Worm (Caenorhabditis elegans) whole organism, late embryonic: ENCODE data around the gene ttbk-8.2.

Experiments
- C08G9.2 ChIP-seq: sonication (generic microtip); optimal IDR thresholded peaks from 2 replicates; lab custom pipeline; 2016; ENCODE audit warnings: mild to moderate bottlenecking, missing genetic modification characterization, moderate library complexity, missing compliant biosample characterization
- F13H6.1 ChIP-seq: sonication (generic microtip); optimal IDR thresholded peaks from 2 replicates; lab custom pipeline; 2016; ENCODE audit warnings: missing genetic modification characterization, missing compliant biosample characterization
- Y22D7AL.16 ChIP-seq: sonication (generic microtip); optimal IDR thresholded peaks from 2 replicates; lab custom pipeline; 2016; ENCODE audit warnings: missing genetic modification characterization, missing compliant biosample characterization
- ahr-1 ChIP-seq: sonication (generic microtip); optimal IDR thresholded peaks from 2 replicates; lab custom pipeline; 2016; ENCODE audit warnings: missing genetic modification characterization, missing compliant biosample characterization
- ama-1 ChIP-seq: fragments of 150-350 bp; optimal IDR thresholded peaks from 2 replicates; lab custom pipeline; 2014
- ceh-14 ChIP-seq: sonication (generic microtip); optimal IDR thresholded peaks from 2 replicates; lab custom pipeline; 2016; ENCODE audit warnings: missing genotype, missing genetic modification characterization, missing compliant biosample characterization
- ceh-18 ChIP-seq: sonication (generic microtip); optimal IDR thresholded peaks from 2 replicates; lab custom pipeline; 2016; ENCODE audit warnings: missing genetic modification characterization, missing compliant biosample characterization
- ceh-19 ChIP-seq: fragments of 200-800 bp; sonication (Bioruptor generic); optimal IDR thresholded peaks from 2 replicates; lab custom pipeline; 2018; ENCODE audit warnings: mild to moderate bottlenecking, missing genetic modification characterization, missing compliant biosample characterization
- ceh-2 ChIP-seq: sonication (generic microtip); optimal IDR thresholded peaks from 2 replicates; lab custom pipeline; 2016; ENCODE audit warnings: missing genotype, missing genetic modification characterization, missing compliant biosample characterization
- ceh-24 ChIP-seq: sonication (generic microtip); optimal IDR thresholded peaks from 2 replicates; lab custom pipeline; 2016; ENCODE audit warnings: mild to moderate bottlenecking, missing genetic modification characterization, missing compliant biosample characterization
- ceh-30 ChIP-seq: fragments of 150-350 bp; optimal IDR thresholded peaks from 2 replicates; lab custom pipeline; 2014; ENCODE audit warnings: missing biosample characterization, missing genetic modification characterization
- ceh-31 ChIP-seq: sonication (generic microtip); optimal IDR thresholded peaks from 2 replicates; lab custom pipeline; 2016; ENCODE audit warnings: missing genetic modification characterization, missing compliant biosample characterization
- ceh-34 ChIP-seq: sonication (generic microtip); optimal IDR thresholded peaks from 2 replicates; lab custom pipeline; 2016; ENCODE audit warnings: mild to moderate bottlenecking, missing genetic modification characterization, missing compliant biosample characterization
- ceh-9 ChIP-seq: sonication (generic microtip); optimal IDR thresholded peaks from 2 replicates; lab custom pipeline; 2016; ENCODE audit warnings: mild to moderate bottlenecking, missing genetic modification characterization, inconsistent platforms, missing compliant biosample characterization
- dve-1 ChIP-seq: sonication (generic microtip); optimal IDR thresholded peaks from 2 replicates; lab custom pipeline; 2017; ENCODE audit warnings: antibody characterized with exemption, mild to moderate bottlenecking, missing genetic modification characterization, missing compliant biosample characterization
- elt-2 ChIP-seq: sonication (generic microtip); optimal IDR thresholded peaks from 2 replicates; lab custom pipeline; 2016; ENCODE audit warnings: missing genetic modification reagents, missing genetic modification characterization, missing compliant biosample characterization
- elt-4 ChIP-seq: sonication (generic microtip); optimal IDR thresholded peaks from 2 replicates; lab custom pipeline; 2016; ENCODE audit warnings: missing genetic modification characterization, missing compliant biosample characterization
- fkh-6 ChIP-seq: sonication (generic microtip); optimal IDR thresholded peaks from 2 replicates; lab custom pipeline; 2016; ENCODE audit warnings: missing genetic modification characterization, missing compliant biosample characterization
- gmeb-2 ChIP-seq: sonication (generic microtip); optimal IDR thresholded peaks from 2 replicates; lab custom pipeline; 2016; ENCODE audit warnings: missing genetic modification characterization, inconsistent platforms, missing compliant biosample characterization
- hlh-30 ChIP-seq: sonication (generic microtip); optimal IDR thresholded peaks from 2 replicates; lab custom pipeline; 2017; ENCODE audit warnings: antibody characterized with exemption, missing genetic modification characterization, missing compliant biosample characterization; ENCODE audit not compliant: insufficient read depth
- hlh-8 ChIP-seq: sonication (generic microtip); optimal IDR thresholded peaks from 2 replicates; lab custom pipeline; 2016; ENCODE audit warnings: missing genotype, missing genetic modification characterization, missing compliant biosample characterization
- madf-2 ChIP-seq: sonication (generic microtip); optimal IDR thresholded peaks from 2 replicates; lab custom pipeline; 2017; ENCODE audit warnings: missing genetic modification characterization, missing compliant biosample characterization
- mec-3 ChIP-seq: sonication (generic microtip); optimal IDR thresholded peaks from 2 replicates; lab custom pipeline; 2016; ENCODE audit warnings: borderline replicate concordance, missing genetic modification characterization, missing compliant biosample characterization
- nfya-1 ChIP-seq: sonication (generic microtip); optimal IDR thresholded peaks from 2 replicates; lab custom pipeline; 2017; ENCODE audit warnings: missing genetic modification characterization, mild to moderate bottlenecking, missing compliant biosample characterization, antibody characterized with exemption, moderate library complexity
- nhr-232 ChIP-seq: sonication (generic microtip); optimal IDR thresholded peaks from 2 replicates; lab custom pipeline; 2016; ENCODE audit warnings: missing genetic modification characterization, missing compliant biosample characterization
- pat-9 ChIP-seq: fragments of 200-800 bp; sonication (Bioruptor generic); optimal IDR thresholded peaks from 2 replicates; lab custom pipeline; 2018; ENCODE audit warnings: mild to moderate bottlenecking, missing genetic modification characterization, moderate library complexity, missing compliant biosample characterization
- pros-1 ChIP-seq: fragments of 150-350 bp; optimal IDR thresholded peaks from 2 replicates; lab custom pipeline; 2014; ENCODE audit warnings: missing biosample characterization, missing genetic modification reagents, missing genetic modification characterization
- rnt-1 ChIP-seq: sonication (generic microtip); optimal IDR thresholded peaks from 2 replicates; lab custom pipeline; 2016; ENCODE audit warnings: missing genetic modification characterization, missing compliant biosample characterization
- sdc-2 ChIP-seq: sonication (generic microtip); optimal IDR thresholded peaks from 2 replicates; lab custom pipeline; 2016; ENCODE audit warnings: missing genotype, missing genetic modification characterization, missing compliant biosample characterization
- sox-2 ChIP-seq: fragments of 200-800 bp; sonication (Bioruptor generic); IDR thresholded peaks from 2 replicates; pipeline ENCODE4 v1.3.6; 2022; ENCODE audit warnings: missing genetic modification reagents, missing genetic modification characterization, missing compliant biosample characterization
- sox-4 ChIP-seq: sonication (generic microtip); optimal IDR thresholded peaks from 2 replicates; lab custom pipeline; 2017; ENCODE audit warnings: mild to moderate bottlenecking, missing genetic modification characterization, inconsistent platforms, missing compliant biosample characterization
- tbx-7 ChIP-seq: sonication (generic microtip); optimal IDR thresholded peaks from 2 replicates; lab custom pipeline; 2016; ENCODE audit warnings: missing genotype, missing genetic modification characterization, missing compliant biosample characterization
- ttx-3 ChIP-seq: sonication (generic microtip); optimal IDR thresholded peaks from 2 replicates; lab custom pipeline; 2016; ENCODE audit warnings: missing genetic modification reagents, missing genetic modification characterization, missing compliant biosample characterization
- unc-42 ChIP-seq: sonication (generic microtip); optimal IDR thresholded peaks from 2 replicates; lab custom pipeline; 2016; ENCODE audit warnings: missing genotype, missing genetic modification characterization, missing compliant biosample characterization
- unc-55 ChIP-seq: sonication (generic microtip); optimal IDR thresholded peaks from 2 replicates; lab custom pipeline; 2017; ENCODE audit warnings: missing biosample characterization, missing genetic modification reagents, missing genetic modification characterization
- unc-86 ChIP-seq: sonication (generic microtip); optimal IDR thresholded peaks from 2 replicates; lab custom pipeline; 2016; ENCODE audit warnings: missing genetic modification characterization, missing compliant biosample characterization
- ztf-16 ChIP-seq: sonication (generic microtip); optimal IDR thresholded peaks from 2 replicates; lab custom pipeline; 2017; ENCODE audit warnings: missing genetic modification characterization, missing compliant biosample characterization

Gene ttbk-8.2

ce11 chrIV:5604465-5604864 lies 27.3 kb upstream of the ttbk-8.2 start:
- peak; percentile 40 for TF ChIP-seq elt-2 (tag; lab: Kevin White, UChicago)
- TF ChIP-seq mec-3 (tag; lab: Kevin White, UChicago) = no peak
- TF ChIP-seq rnt-1 (tag; lab: Kevin White, UChicago) = peak; percentile 10
- peak; percentile 75 for TF ChIP-seq F13H6.1
- TF ChIP-seq ceh-34 (tag; lab: Kevin White, UChicago) = peak; percentile 55
- no peak for TF ChIP-seq Y22D7AL.16 (tag; lab: Kevin White, UChicago)
- peak; percentile 0 for TF ChIP-seq unc-42 (tag; lab: Kevin White, UChicago)
- peak; percentile 61 for TF ChIP-seq ceh-14 (tag; lab: Kevin White, UChicago)
- TF ChIP-seq unc-55 (GFP tag; lab: Kevin White, UChicago) = peak; percentile 1
- no peak for TF ChIP-seq madf-2
- peak; percentile 8 for TF ChIP-seq ceh-31
- TF ChIP-seq ceh-18 (tag; lab: Kevin White, UChicago) = peak; percentile 89
- peak; percentile 81 for TF ChIP-seq hlh-30 (tag; lab: Kevin White, UChicago)
- TF ChIP-seq dve-1 (tag; lab: Kevin White, UChicago) = peak; percentile 80
- peak; percentile 37 for TF ChIP-seq ceh-19
- no peak for TF ChIP-seq ahr-1 (tag; lab: Kevin White, UChicago)

- TF ChIP-seq unc-86 (no peak), fkh-6 (tag; lab: Kevin White, UChicago) (no peak), ceh-18 (tag; lab: Kevin White, UChicago) (no peak), C08G9.2 (tag; lab: Kevin White, UChicago) (no peak), elt-4 (no peak), ttx-3 (tag; lab: Kevin White, UChicago) (no peak), nfya-1 (tag; lab: Kevin White, UChicago) (no peak), nhr-232 (tag; lab: Kevin White, UChicago) (no peak), ceh-24 (no peak), sox-4 (no peak), ztf-16 (tag; lab: Kevin White, UChicago) (no peak)
Observed at ce11 chrIV:5605225-5605624, 26.5 kb upstream of the ttbk-8.2 start.

- TF ChIP-seq ceh-18 (tag; lab: Kevin White, UChicago) = peak; percentile 48
- TF ChIP-seq hlh-8 (tag; lab: Kevin White, UChicago) = no peak
- TF ChIP-seq ceh-9 (tag; lab: Kevin White, UChicago) = no peak
- TF ChIP-seq gmeb-2 (tag; lab: Kevin White, UChicago) = no peak
- peak; percentile 14 for TF ChIP-seq ceh-31
- no peak for TF ChIP-seq unc-86
- TF ChIP-seq hlh-30 (tag; lab: Kevin White, UChicago) = peak; percentile 50
- no peak for TF ChIP-seq F13H6.1
Observed at ce11 chrIV:5607343-5607742, 24.4 kb upstream of the ttbk-8.2 start.

- TF ChIP-seq sox-4 = no peak
- no peak for TF ChIP-seq sox-2
- TF ChIP-seq madf-2 = no peak
- TF ChIP-seq ceh-30 (tag; lab: Kevin White, UChicago) = no peak
- TF ChIP-seq ceh-14 (tag; lab: Kevin White, UChicago) = no peak
- no peak for TF ChIP-seq elt-4
- no peak for TF ChIP-seq pat-9
- TF ChIP-seq F13H6.1 = no peak
- TF ChIP-seq ztf-16 (tag; lab: Kevin White, UChicago) = no peak
Observed at ce11 chrIV:5614558-5615026, 17.1 kb upstream of the ttbk-8.2 start, which contains the start of gene C39H7.4. Gene C39H7.4, minus strand, starts transcription at chrIV:5614608.

DNA sequence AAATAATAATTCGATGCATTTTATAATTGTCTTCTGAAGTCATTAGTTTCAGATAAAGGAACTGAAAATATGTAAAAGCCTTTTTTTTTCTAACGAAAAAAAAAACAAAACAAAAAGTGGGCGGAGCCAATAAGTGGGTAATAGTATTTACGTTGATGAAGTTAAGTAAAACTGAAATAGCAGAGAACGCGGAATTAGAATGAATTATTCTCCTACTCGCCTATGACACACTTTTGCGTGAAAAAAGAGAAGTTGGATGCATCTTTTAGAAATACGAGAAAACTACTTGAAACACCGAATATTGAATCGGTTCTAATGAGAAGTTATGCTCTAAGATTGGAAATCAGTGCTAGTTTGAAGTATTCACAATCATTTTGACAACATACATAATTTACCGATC lies 12.1 kb upstream of the ttbk-8.2 start, which contains the start of gene srsx-16:
Gene srsx-16, minus strand, starts transcription at position 101 of the 400 bp plus-strand sequence.
- no peak for TF ChIP-seq mec-3 (tag; lab: Kevin White, UChicago)
- TF ChIP-seq ztf-16 (tag; lab: Kevin White, UChicago) = no peak
- no peak for TF ChIP-seq ama-1 (lab: Kevin White, UChicago)
- no peak for TF ChIP-seq tbx-7 (tag; lab: Kevin White, UChicago)
- no peak for TF ChIP-seq ceh-2 (tag; lab: Kevin White, UChicago)
- no peak for TF ChIP-seq ttx-3 (tag; lab: Kevin White, UChicago)
- TF ChIP-seq ceh-18 (tag; lab: Kevin White, UChicago) = no peak
- TF ChIP-seq dve-1 (tag; lab: Kevin White, UChicago) = no peak
- TF ChIP-seq ceh-34 (tag; lab: Kevin White, UChicago) = no peak
- no peak for TF ChIP-seq ceh-9 (tag; lab: Kevin White, UChicago)
- no peak for TF ChIP-seq pros-1 (tag; lab: Kevin White, UChicago)
- no peak for TF ChIP-seq sdc-2 (tag; lab: Kevin White, UChicago)
